Fruit fly (Drosophila melanogaster) whole organism, embryonic: ENCODE results near the gene Kah.

Experiments used
- Ada2b ChIP-seq: fragments of 200-800 bp; sonication (Bioruptor generic); IDR thresholded peaks from 2 replicates; pipeline ENCODE4 v1.3.6; 2022; ENCODE audit warnings: missing biosample characterization, missing genetic modification characterization
- Blimp-1 ChIP-seq: fragments of 200-800 bp; sonication (Bioruptor generic); optimal IDR thresholded peaks from 3 replicates; lab custom pipeline; 2018; ENCODE audit warnings: missing biosample characterization, missing genetic modification characterization, mild to moderate bottlenecking, moderate library complexity, missing genetic modification reagents
- Bteb2 ChIP-seq: fragments of 200-800 bp; sonication (Bioruptor generic); optimal IDR thresholded peaks from 2 replicates; lab custom pipeline; 2016; ENCODE audit warnings: missing biosample characterization, missing genetic modification characterization
- CG10543 ChIP-seq: fragments of 200-800 bp; sonication (Bioruptor generic); optimal IDR thresholded peaks from 3 replicates; lab custom pipeline; 2017; ENCODE audit warnings: missing biosample characterization, mild to moderate bottlenecking, missing genetic modification characterization, moderate library complexity
- CG10565 ChIP-seq: fragments of 200-800 bp; sonication (Bioruptor generic); optimal IDR thresholded peaks from 3 replicates; lab custom pipeline; 2016; ENCODE audit warnings: missing biosample characterization, mild to moderate bottlenecking, missing genetic modification characterization
- CG11504 ChIP-seq: fragments of 200-800 bp; sonication (Bioruptor generic); optimal IDR thresholded peaks from 3 replicates; lab custom pipeline; 2019; ENCODE audit warnings: missing biosample characterization, mild to moderate bottlenecking, missing genetic modification characterization, moderate library complexity
- CG12391 ChIP-seq: fragments of 200-800 bp; sonication (Bioruptor generic); optimal IDR thresholded peaks from 3 replicates; lab custom pipeline; 2018; ENCODE audit warnings: missing biosample characterization, mild to moderate bottlenecking, missing genetic modification characterization, moderate library complexity
- CG12659 ChIP-seq: fragments of 200-800 bp; sonication (Bioruptor generic); optimal IDR thresholded peaks from 3 replicates; lab custom pipeline; 2017; ENCODE audit warnings: mild to moderate bottlenecking, missing biosample characterization, missing genetic modification reagents, missing genetic modification characterization
- CG13775 ChIP-seq: fragments of 200-800 bp; sonication (Bioruptor generic); optimal IDR thresholded peaks from 3 replicates; lab custom pipeline; 2017; ENCODE audit warnings: missing biosample characterization, mild to moderate bottlenecking, missing genetic modification characterization
- CG14014 ChIP-seq: fragments of 200-800 bp; sonication (Bioruptor generic); IDR thresholded peaks from 2 replicates; pipeline ENCODE4 v1.3.6; 2022; ENCODE audit warnings: missing biosample characterization, missing genetic modification characterization
- CG14710 ChIP-seq: fragments of 200-800 bp; sonication (Bioruptor generic); optimal IDR thresholded peaks from 3 replicates; lab custom pipeline; 2019; ENCODE audit warnings: missing biosample characterization, mild to moderate bottlenecking, missing genetic modification characterization, moderate library complexity
- CG1529 ChIP-seq: fragments of 200-800 bp; sonication (Bioruptor generic); optimal IDR thresholded peaks from 3 replicates; lab custom pipeline; 2018; ENCODE audit warnings: missing biosample characterization, missing genetic modification characterization
- CG16815 ChIP-seq: fragments of 200-800 bp; sonication (Bioruptor generic); optimal IDR thresholded peaks from 3 replicates; lab custom pipeline; 2017; ENCODE audit warnings: missing biosample characterization, mild to moderate bottlenecking, missing genetic modification characterization
- CG33213 ChIP-seq: fragments of 200-800 bp; sonication (Bioruptor generic); optimal IDR thresholded peaks from 3 replicates; lab custom pipeline; 2016; ENCODE audit warnings: missing biosample characterization, missing genetic modification characterization
- CG3726 ChIP-seq: fragments of 200-800 bp; sonication (Bioruptor generic); IDR thresholded peaks from 3 replicates; pipeline ENCODE4, ENCODE4 v1.3.6; 2022; ENCODE audit warnings: missing biosample characterization, missing genetic modification characterization
- CG4360 ChIP-seq: fragments of 200-800 bp; sonication (Bioruptor generic); IDR thresholded peaks from 2 replicates; pipeline ENCODE4 v1.3.6; 2022; ENCODE audit warnings: missing biosample characterization, missing genetic modification characterization
- CG8388 ChIP-seq: fragments of 200-800 bp; sonication (Bioruptor generic); optimal IDR thresholded peaks from 2 replicates; lab custom pipeline; 2019; ENCODE audit warnings: missing biosample characterization, mild to moderate bottlenecking, missing genetic modification characterization, moderate library complexity
- CG8944 ChIP-seq: fragments of 200-800 bp; sonication (Bioruptor generic); optimal IDR thresholded peaks from 3 replicates; lab custom pipeline; 2016; ENCODE audit warnings: missing biosample characterization, missing genetic modification characterization
- CG9817 ChIP-seq: fragments of 200-800 bp; sonication (Bioruptor generic); optimal IDR thresholded peaks from 2 replicates; lab custom pipeline; 2018; ENCODE audit warnings: missing biosample characterization, mild to moderate bottlenecking, missing genetic modification characterization, moderate library complexity
- Dref ChIP-seq: fragments of 200-800 bp; sonication (Bioruptor generic); IDR thresholded peaks from 2 replicates; pipeline ENCODE4 v1.3.6; 2022; ENCODE audit warnings: missing biosample characterization, missing genetic modification characterization
- Med ChIP-seq: fragments of 200-800 bp; sonication (Bioruptor generic); peaks from one replicate; lab custom pipeline; 2016; ENCODE audit warnings: missing biosample characterization, missing genetic modification characterization, mild to moderate bottlenecking, inconsistent platforms, moderate library complexity
- Mes4 ChIP-seq: fragments of 200-800 bp; sonication (Bioruptor generic); optimal IDR thresholded peaks from 2 replicates; lab custom pipeline; 2016; ENCODE audit warnings: missing biosample characterization, missing genetic modification characterization
- NC2α ChIP-seq: fragments of 200-800 bp; sonication (Bioruptor generic); optimal IDR thresholded peaks from 2 replicates; lab custom pipeline; 2016; ENCODE audit warnings: missing biosample characterization, missing genetic modification characterization
- NfI ChIP-seq: fragments of 200-800 bp; sonication (Bioruptor generic); optimal IDR thresholded peaks from 3 replicates; lab custom pipeline; 2018; ENCODE audit warnings: missing biosample characterization, mild to moderate bottlenecking, missing genetic modification characterization, moderate library complexity
- Rfx ChIP-seq: fragments of 200-800 bp; sonication (Bioruptor generic); IDR thresholded peaks from 2 replicates; pipeline ENCODE4 v1.3.6; 2022; ENCODE audit warnings: missing biosample characterization, missing genetic modification characterization
- Scr ChIP-seq: fragments of 200-800 bp; sonication (Bioruptor generic); IDR thresholded peaks from 2 replicates; pipeline ENCODE4 v1.3.6; 2022; ENCODE audit warnings: missing biosample characterization, missing genetic modification characterization; ENCODE audit not compliant: partially characterized antibody
- aop ChIP-seq: fragments of 200-800 bp; sonication (Bioruptor generic); IDR thresholded peaks from 2 replicates; pipeline ENCODE4 v1.3.6; 2022; ENCODE audit warnings: missing biosample characterization, missing genetic modification characterization
- btn ChIP-seq: fragments of 200-800 bp; sonication (Bioruptor generic); optimal IDR thresholded peaks from 2 replicates; lab custom pipeline; 2016; ENCODE audit warnings: missing biosample characterization, missing genetic modification characterization
- cg ChIP-seq: fragments of 200-800 bp; sonication (Bioruptor generic); optimal IDR thresholded peaks from 3 replicates; lab custom pipeline; 2019; ENCODE audit warnings: missing biosample characterization, mild to moderate bottlenecking, missing genetic modification characterization, moderate library complexity
- crp ChIP-seq, 2 experiments: fragments of 200-800 bp; sonication (Bioruptor generic); optimal IDR thresholded peaks; 2 replicates in 1 of 2; 3 replicates in 1 of 2; lab custom pipeline; 2017; ENCODE audit warnings: missing biosample characterization in 2 of 2, missing genetic modification characterization in 2 of 2, mild to moderate bottlenecking in 1 of 2, moderate library complexity in 1 of 2
- dpn ChIP-seq, 2 experiments: fragments of 200-800 bp; sonication (Bioruptor generic); optimal IDR thresholded peaks; 3 replicates each; lab custom pipeline; 2016; ENCODE audit warnings: missing biosample characterization in 2 of 2, missing genetic modification characterization in 2 of 2
- fd96Cb ChIP-seq: fragments of 200-800 bp; sonication (Bioruptor generic); optimal IDR thresholded peaks from 2 replicates; lab custom pipeline; 2018; ENCODE audit warnings: missing biosample characterization, mild to moderate bottlenecking, missing genetic modification characterization, moderate library complexity
- gsb ChIP-seq: fragments of 200-800 bp; sonication (Bioruptor generic); IDR thresholded peaks from 2 replicates; pipeline ENCODE4 v1.3.6; 2022; ENCODE audit warnings: missing biosample characterization, missing genetic modification characterization
- inv ChIP-seq: fragments of 200-800 bp; sonication (Bioruptor generic); IDR thresholded peaks from 2 replicates; pipeline ENCODE4 v1.3.6; 2022; ENCODE audit warnings: missing biosample characterization, missing genetic modification characterization; ENCODE audit not compliant: partially characterized antibody
- jumu ChIP-seq: fragments of 200-800 bp; sonication (Bioruptor generic); optimal IDR thresholded peaks from 3 replicates; lab custom pipeline; 2016; ENCODE audit warnings: missing biosample characterization, missing genetic modification characterization
- lbe ChIP-seq: fragments of 200-800 bp; sonication (Bioruptor generic); optimal IDR thresholded peaks from 2 replicates; lab custom pipeline; 2016; ENCODE audit warnings: missing biosample characterization, mild to moderate bottlenecking, missing genetic modification characterization
- odd ChIP-seq: fragments of 200-800 bp; sonication (Bioruptor generic); optimal IDR thresholded peaks from 2 replicates; lab custom pipeline; 2017; ENCODE audit warnings: missing biosample characterization, mild to moderate bottlenecking, missing genetic modification characterization
- pita ChIP-seq: fragments of 200-800 bp; sonication (Bioruptor generic); optimal IDR thresholded peaks from 2 replicates; lab custom pipeline; 2017; ENCODE audit warnings: missing biosample characterization, mild to moderate bottlenecking, missing genetic modification characterization
- psq ChIP-seq: fragments of 200-800 bp; sonication (Bioruptor generic); optimal IDR thresholded peaks from 2 replicates; lab custom pipeline; 2017; ENCODE audit warnings: missing biosample characterization, missing genetic modification characterization
- row ChIP-seq: fragments of 200-800 bp; sonication (Bioruptor generic); IDR thresholded peaks from 3 replicates; pipeline ENCODE4 v1.3.6; 2022; ENCODE audit warnings: missing biosample characterization, missing genetic modification characterization
- run ChIP-seq: fragments of 200-800 bp; sonication (Bioruptor generic); optimal IDR thresholded peaks from 3 replicates; lab custom pipeline; 2018; ENCODE audit warnings: missing biosample characterization, mild to moderate bottlenecking, missing genetic modification characterization
- sc ChIP-seq, 3 experiments: fragments of >200 bp in 2 of 3; fragments of 200-800 bp in 1 of 3; sonication (Bioruptor generic) in 1 of 3; optimal IDR thresholded peaks; 2 replicates in 2 of 3; 3 replicates in 1 of 3; lab custom pipeline; 2017; ENCODE audit warnings: mild to moderate bottlenecking in 1 of 3, missing biosample characterization in 1 of 3, missing genetic modification characterization in 1 of 3, missing genetic modification reagents in 1 of 3
- tap ChIP-seq: fragments of 200-800 bp; optimal IDR thresholded peaks from 3 replicates; lab custom pipeline; 2019; ENCODE audit warnings: missing biosample characterization, mild to moderate bottlenecking, missing genetic modification characterization, moderate library complexity
- twi ChIP-seq: fragments of 200-800 bp; optimal IDR thresholded peaks from 2 replicates; lab custom pipeline; 2019; ENCODE audit warnings: missing biosample characterization, mild to moderate bottlenecking, missing genetic modification characterization, moderate library complexity
- tx ChIP-seq: fragments of 200-800 bp; sonication (Bioruptor generic); optimal IDR thresholded peaks from 2 replicates; lab custom pipeline; 2016; ENCODE audit warnings: missing biosample characterization, missing genetic modification characterization
- vnd ChIP-seq: fragments of 200-800 bp; sonication (Bioruptor generic); IDR thresholded peaks from 3 replicates; pipeline ENCODE4 v1.3.6; 2022; ENCODE audit warnings: missing biosample characterization, missing genetic modification characterization; ENCODE audit not compliant: partially characterized antibody
- wor ChIP-seq: fragments of 200-800 bp; sonication (Bioruptor generic); IDR thresholded peaks from 2 replicates; pipeline ENCODE4 v1.3.6; 2022; ENCODE audit warnings: missing biosample characterization, missing genetic modification characterization

Kah gene

dm6 chr3L:589290-590281 lies 512 bp upstream of the Kah start:
- TF ChIP-seq tx (GFP tag; lab: Kevin White, UChicago) (peak; percentile 88), jumu (peak; percentile 94), crp (GFP tag; optimal IDR thresholded peaks at IDR 0.05; lab: Kevin White, UChicago) (peak in 1 of 2 experiments; percentile 59), twi (tag; lab: Kevin White, UChicago) (peak; percentile 75), odd (GFP tag; lab: Kevin White, UChicago) (no peak), lbe (GFP tag; lab: Kevin White, UChicago) (no peak), CG8388 (GFP tag; lab: Kevin White, UChicago) (peak; percentile 85), dpn (GFP tag; optimal IDR thresholded peaks at IDR 0.05; lab: Kevin White, UChicago) (peak; percentile 90 to 91), CG13775 (peak; percentile 97), Ada2b (GFP tag; lab: Robert Waterston, UW) (peak; percentile 89), CG8944 (GFP tag; lab: Kevin White, UChicago) (peak; percentile 92), aop (peak; percentile 85), CG11504 (tag; lab: Kevin White, UChicago) (peak; percentile 83), row (GFP tag; lab: Robert Waterston, UW) (peak; percentile 95), NC2α (GFP tag; lab: Kevin White, UChicago) (peak; percentile 90), Dref (GFP tag; lab: Robert Waterston, UW) (peak; percentile 38; the same call in 1 of the 2 replicates), CG3726 (GFP tag; lab: Robert Waterston, UW) (peak; percentile 89; the same call in 2 of the 3 replicates), CG10543 (GFP tag; lab: Kevin White, UChicago) (peak; percentile 95), Med (GFP tag; lab: Kevin White, UChicago) (peak; percentile 99), Rfx (GFP tag; lab: Robert Waterston, UW) (peak; percentile 96), psq (GFP tag; lab: Kevin White, UChicago) (peak; percentile 24), wor (GFP tag; lab: Robert Waterston, UW) (peak; percentile 67), CG1529 (GFP tag; lab: Kevin White, UChicago) (peak; percentile 79), NfI (peak; percentile 88), CG14014 (GFP tag; lab: Robert Waterston, UW) (peak; percentile 93), CG4360 (GFP tag; lab: Robert Waterston, UW) (peak; percentile 62), gsb (GFP tag; lab: Robert Waterston, UW) (peak; percentile 85), CG9817 (tag; lab: Kevin White, UChicago) (peak; percentile 91), pita (GFP tag; lab: Kevin White, UChicago) (no peak), Bteb2 (GFP tag; lab: Kevin White, UChicago) (peak; percentile 83), sc (optimal IDR thresholded peaks at IDR 0.05; lab: Kevin White, UChicago) (no peak), sc (GFP tag; optimal IDR thresholded peaks at IDR 0.05; lab: Kevin White, UChicago) (peak; percentile 62), CG10565 (GFP tag; lab: Kevin White, UChicago) (peak; percentile 37), btn (peak; percentile 85), tap (tag; lab: Kevin White, UChicago) (peak; percentile 82), vnd (GFP tag; lab: Robert Waterston, UW) (no peak), CG12659 (peak; percentile 87), cg (no peak), inv (GFP tag; lab: Robert Waterston, UW) (no peak), Scr (GFP tag; lab: Robert Waterston, UW) (no peak), CG33213 (GFP tag; lab: Kevin White, UChicago) (peak; percentile 87), fd96Cb (tag; lab: Kevin White, UChicago) (peak; percentile 88), Blimp-1 (GFP tag; lab: Kevin White, UChicago) (peak; percentile 82), CG14710 (tag; lab: Kevin White, UChicago) (peak; percentile 78), Mes4 (GFP tag; lab: Kevin White, UChicago) (peak; percentile 88), CG12391 (tag; lab: Kevin White, UChicago) (peak; percentile 91), CG16815 (GFP tag; lab: Kevin White, UChicago) (peak; percentile 91), run (tag; lab: Kevin White, UChicago) (peak; percentile 72)
